Fruit fly (Drosophila melanogaster): ENCODE data around the gene CG31835.

DNA sequence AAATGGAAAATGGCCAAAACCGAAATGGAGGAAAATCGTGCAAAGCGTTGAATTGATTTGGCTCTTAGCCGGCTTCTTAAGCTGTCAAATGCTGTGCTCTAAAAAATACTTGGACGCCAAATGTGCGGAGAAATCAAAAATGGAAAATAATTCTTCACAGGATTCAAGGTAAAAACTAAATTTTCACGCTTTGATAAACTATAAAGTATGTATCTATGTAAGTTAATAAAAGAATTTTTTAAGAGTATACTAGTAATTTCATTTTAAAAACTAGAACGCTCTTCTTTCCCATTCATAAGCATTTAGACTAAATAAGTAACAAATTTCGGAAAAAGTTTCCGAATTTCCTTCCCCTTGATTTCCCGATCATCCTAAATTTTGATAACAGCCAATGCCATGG, 26.8 kb downstream of the CG31835 start, which contains the start of gene CSN1a:
- TF ChIP-seq ftz-f1 (GFP tag; optimal IDR thresholded peaks at IDR 0.05), result no peak
- no peak for TF ChIP-seq luna (GFP tag; optimal IDR thresholded peaks at IDR 0.05)
- TF ChIP-seq CG8944 (GFP tag; optimal IDR thresholded peaks at IDR 0.05), result no peak
- TF ChIP-seq CG30431 (GFP tag; optimal IDR thresholded peaks at IDR 0.05), result no peak
- TF ChIP-seq bab2 (GFP tag; optimal IDR thresholded peaks at IDR 0.05), result no peak
- TF ChIP-seq CG17802 (tag; optimal IDR thresholded peaks at IDR 0.05), result no peak
- TF ChIP-seq Ets65A (GFP tag), result no peak
- no peak for TF ChIP-seq CG11456 (GFP tag; IDR thresholded peaks at IDR 0.05)
- no peak for TF ChIP-seq lola (GFP tag; optimal IDR thresholded peaks at IDR 0.05)
- TF ChIP-seq Stat92E (GFP tag; optimal IDR thresholded peaks at IDR 0.05), result no peak
- no peak for TF ChIP-seq CG32532 (GFP tag; IDR thresholded peaks at IDR 0.05)
- TF ChIP-seq ac (GFP tag; optimal IDR thresholded peaks at IDR 0.05), result no peak
- TF ChIP-seq Eip74EF (GFP tag; optimal IDR thresholded peaks at IDR 0.05), result no peak
- TF ChIP-seq CG18764 (GFP tag; optimal IDR thresholded peaks at IDR 0.05), result no peak
